Worm (Caenorhabditis elegans): ENCODE results near the gene klf-3.

Gene klf-3

ce11 chrII:6581236-6581635 lies 35.4 kb upstream of the klf-3 start, which contains the start of gene C56C10.6:
Gene C56C10.6 (minus strand): TSS chrII:6581336.
- TF ChIP-seq dmd-4 (tag; optimal IDR thresholded peaks at IDR 0.05) = no peak

- TF ChIP-seq gmeb-1 (tag; optimal IDR thresholded peaks at IDR 0.05) (no peak), aly-2 (tag; optimal IDR thresholded peaks at IDR 0.05) (no peak), R02D3.7 (tag; optimal IDR thresholded peaks at IDR 0.05) (no peak), nhr-23 (tag; optimal IDR thresholded peaks at IDR 0.05) (no peak), lin-11 (tag; optimal IDR thresholded peaks at IDR 0.05) (no peak), crh-2 (tag; optimal IDR thresholded peaks at IDR 0.05) (no peak), nhr-6 (tag; optimal IDR thresholded peaks at IDR 0.05) (no peak), sma-3 (GFP tag; optimal IDR thresholded peaks at IDR 0.05) (no peak), nhr-129 (tag; optimal IDR thresholded peaks at IDR 0.05) (no peak), ceh-16 (tag; optimal IDR thresholded peaks at IDR 0.05) (no peak), lin-39 (tag; optimal IDR thresholded peaks at IDR 0.05) (no peak), nhr-10 (tag; optimal IDR thresholded peaks at IDR 0.05) (no peak), ceh-82 (tag; optimal IDR thresholded peaks at IDR 0.05) (no peak), ama-1 (optimal IDR thresholded peaks at IDR 0.05) (no peak), unc-55 (GFP tag; optimal IDR thresholded peaks at IDR 0.05) (no peak)
These were observed 33.9 kb upstream of the klf-3 start, which contains the start of gene C56C10.4 for ce11 chrII:6582758-6583157. Gene C56C10.4 (plus strand): TSS chrII:6583058.

ce11 chrII:6587264-6587870 lies 29.3 kb upstream of the klf-3 start, which contains the start of gene C56C10.7:
Gene C56C10.7 (minus strand): TSS chrII:6587575.
- TF ChIP-seq mbf-1 (tag; optimal IDR thresholded peaks at IDR 0.05) (no peak), aly-2 (tag; optimal IDR thresholded peaks at IDR 0.05) (no peak), lsy-2 (tag; optimal IDR thresholded peaks at IDR 0.05) (peak; percentile 25 to 50), ztf-4 (tag; optimal IDR thresholded peaks at IDR 0.05) (peak; percentile 69), sma-3 (GFP tag; optimal IDR thresholded peaks at IDR 0.05) (peak; percentile 33), ama-1 (optimal IDR thresholded peaks at IDR 0.05) (peak; percentile 40), sma-9 (GFP tag; optimal IDR thresholded peaks at IDR 0.05) (peak; percentile 27), sma-9 (tag; optimal IDR thresholded peaks at IDR 0.05) (no peak), crh-2 (tag; optimal IDR thresholded peaks at IDR 0.05) (peak; percentile 51)

ce11 chrII:6588605-6589292 lies 27.9 kb upstream of the klf-3 start, which contains the start of gene icd-1:
Gene icd-1 (minus strand): TSS chrII:6588655.
- TF ChIP-seq aly-2 (tag; optimal IDR thresholded peaks at IDR 0.05) (no peak), sem-4 (tag; optimal IDR thresholded peaks at IDR 0.05) (peak; percentile 98), lin-13 (GFP tag; optimal IDR thresholded peaks at IDR 0.05) (peak; percentile 93), crh-2 (tag; optimal IDR thresholded peaks at IDR 0.05) (peak; percentile 97), nhr-23 (tag; optimal IDR thresholded peaks at IDR 0.05) (no peak), mab-5 (tag; optimal IDR thresholded peaks at IDR 0.05) (peak; percentile 93), lin-39 (tag; optimal IDR thresholded peaks at IDR 0.05) (peak; percentile 68), nhr-12 (tag; optimal IDR thresholded peaks at IDR 0.05) (peak; percentile 50), nhr-21 (tag; optimal IDR thresholded peaks at IDR 0.05) (peak; percentile 96), egl-27 (tag; optimal IDR thresholded peaks at IDR 0.05) (peak; percentile 94), ceh-16 (tag; optimal IDR thresholded peaks at IDR 0.05) (peak; percentile 83), unc-39 (tag; optimal IDR thresholded peaks at IDR 0.05) (no peak), nhr-129 (tag; optimal IDR thresholded peaks at IDR 0.05) (peak; percentile 96), elt-1 (tag; optimal IDR thresholded peaks at IDR 0.05) (no peak), unc-55 (GFP tag; optimal IDR thresholded peaks at IDR 0.05) (peak; percentile 98), ztf-1 (GFP tag; conservative IDR thresholded peaks at IDR 0.05) (no peak), ceh-82 (tag; optimal IDR thresholded peaks at IDR 0.05) (peak; percentile 62), Y55F3AM.14 (GFP tag; optimal IDR thresholded peaks at IDR 0.05) (peak; percentile 78), C34F6.9 (tag; optimal IDR thresholded peaks at IDR 0.05) (peak; percentile 97), mbf-1 (tag; optimal IDR thresholded peaks at IDR 0.05) (no peak), elt-3 (tag; optimal IDR thresholded peaks at IDR 0.05) (no peak), unc-62 (GFP tag; optimal IDR thresholded peaks at IDR 0.05) (peak; percentile 93), ZK546.5 (tag; optimal IDR thresholded peaks at IDR 0.05) (peak; percentile 76), F13H6.1 (tag; optimal IDR thresholded peaks at IDR 0.05) (peak; percentile 97), sma-3 (GFP tag; optimal IDR thresholded peaks at IDR 0.05) (peak; percentile 97), nhr-77 (tag; optimal IDR thresholded peaks at IDR 0.05) (no peak), lsy-2 (tag; optimal IDR thresholded peaks at IDR 0.05) (peak; percentile 88 to 96), ztf-11 (tag; optimal IDR thresholded peaks at IDR 0.05) (peak; percentile 58), gmeb-1 (tag; optimal IDR thresholded peaks at IDR 0.05) (peak; percentile 87), dmd-4 (tag; optimal IDR thresholded peaks at IDR 0.05) (no peak), R02D3.7 (tag; optimal IDR thresholded peaks at IDR 0.05) (peak; percentile 38), lin-11 (tag; optimal IDR thresholded peaks at IDR 0.05) (peak; percentile 74), nhr-25 (tag; optimal IDR thresholded peaks at IDR 0.05) (peak; percentile 98), fos-1 (tag; optimal IDR thresholded peaks at IDR 0.05) (peak; percentile 97), skn-1 (tag; optimal IDR thresholded peaks at IDR 0.05) (peak; percentile 67), sma-9 (GFP tag; optimal IDR thresholded peaks at IDR 0.05) (peak; percentile 96), sma-9 (tag; optimal IDR thresholded peaks at IDR 0.05) (no peak), nhr-6 (tag; optimal IDR thresholded peaks at IDR 0.05) (peak; percentile 98), ama-1 (optimal IDR thresholded peaks at IDR 0.05) (peak; percentile 24), nhr-11 (tag; optimal IDR thresholded peaks at IDR 0.05) (peak; percentile 57), snpc-4 (tag; optimal IDR thresholded peaks at IDR 0.05) (peak; percentile 74)

Data from whole organism, L2 larva.